Worm (Caenorhabditis elegans) whole organism, midembryonic: ENCODE data around the gene B0464.6.

Experiments
- flt-1 ChIP-seq: fragments of 200-800 bp; sonication (Bioruptor generic); IDR thresholded peaks from 2 replicates; pipeline ENCODE4 v1.3.6; 2022; ENCODE audit warnings: missing genetic modification characterization, missing compliant biosample characterization
- med-1 ChIP-seq: sonication (generic microtip); optimal IDR thresholded peaks from 2 replicates; lab custom pipeline; 2017; ENCODE audit warnings: missing genetic modification characterization, mild to moderate bottlenecking, missing compliant biosample characterization, antibody characterized with exemption, missing genetic modification reagents; ENCODE audit not compliant: insufficient read depth
- ref-1 ChIP-seq: fragments of 200-800 bp; sonication (Bioruptor generic); conservative IDR thresholded peaks from 2 replicates; pipeline ENCODE4 v1.3.6; 2022; ENCODE audit warnings: missing genetic modification reagents, missing genetic modification characterization, missing compliant biosample characterization

DNA sequence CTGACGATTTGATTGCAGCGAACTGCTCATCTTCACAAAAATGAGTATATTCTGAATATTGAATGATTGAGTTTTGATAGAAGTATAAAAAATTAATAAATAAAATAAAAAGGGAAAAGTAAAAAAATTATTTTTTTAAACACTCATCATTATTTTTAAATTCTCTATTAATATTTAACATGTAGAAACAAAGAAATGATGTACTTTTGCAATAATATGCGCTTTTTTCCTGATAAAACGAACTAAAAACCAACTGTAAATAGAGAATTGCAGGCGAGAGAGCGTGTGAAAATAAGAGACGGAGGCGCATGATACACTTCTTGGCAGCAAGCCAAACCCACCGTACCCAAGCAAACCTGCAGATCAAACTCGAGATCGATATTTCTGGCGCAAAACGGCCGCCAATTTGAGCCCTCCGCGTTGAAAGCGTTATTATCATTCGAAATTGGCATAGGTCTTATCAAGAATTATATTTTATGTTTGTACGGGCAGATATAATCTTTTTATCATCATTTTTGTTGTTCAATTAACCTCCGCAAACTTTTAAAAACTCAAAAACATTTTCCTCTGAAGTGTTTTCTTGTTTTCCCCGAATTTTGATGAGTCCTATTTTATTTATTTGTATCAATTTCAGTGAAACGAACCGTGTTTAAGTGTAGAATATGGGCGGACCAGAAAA lies 9.6 kb downstream of the B0464.6 start, which contains the start of the genes rheb-1 and spk-1:
- TF ChIP-seq med-1 = no peak
- 0 out of 2 replicates have a peak, but pooled peaks have one; percentile 43 for TF ChIP-seq flt-1 (GFP tag; lab: Robert Waterston, UW)
- no peak for TF ChIP-seq ref-1 (GFP tag; lab: Robert Waterston, UW)
